Worm (Caenorhabditis elegans): ENCODE results near the gene srv-6.

Gene srv-6

ce11 chrX:4215500-4216107 is 41.3 kb upstream of the srv-6 start (continued):
- TF ChIP-seq akir-1 (GFP tag; optimal IDR thresholded peaks at IDR 0.05) (no peak), lin-40 (tag; optimal IDR thresholded peaks at IDR 0.05) (peak; percentile 29), Y53F4B.3 (GFP tag; IDR thresholded peaks at IDR 0.05) (no peak), ekl-4 (GFP tag; IDR thresholded peaks at IDR 0.05) (no peak), C17E4.6 (GFP tag; IDR thresholded peaks at IDR 0.05) (no peak), pha-4 (tag; optimal IDR thresholded peaks at IDR 0.05) (no peak), lin-54 (GFP tag; optimal IDR thresholded peaks at IDR 0.05) (no peak), sea-2 (GFP tag; IDR thresholded peaks at IDR 0.05) (no peak), ets-4 (GFP tag; optimal IDR thresholded peaks at IDR 0.05) (no peak), ceh-40 (GFP tag; IDR thresholded peaks at IDR 0.05) (no peak), gei-17 (GFP tag; optimal IDR thresholded peaks at IDR 0.05) (no peak), nhr-80 (tag; optimal IDR thresholded peaks at IDR 0.05) (peak; percentile 84), snpc-1.3 (tag; optimal IDR thresholded peaks at IDR 0.05; ENCODE audit: insufficient read depth) (no peak), mxl-1 (tag; optimal IDR thresholded peaks at IDR 0.05) (no peak), unc-62 (GFP tag; optimal IDR thresholded peaks at IDR 0.05) (no peak), B0336.3 (GFP tag; IDR thresholded peaks at IDR 0.05) (peak; percentile 36; the same call in 1 of the 2 replicates), egrh-3 (GFP tag; IDR thresholded peaks at IDR 0.05) (no peak), ceh-100 (GFP tag; IDR thresholded peaks at IDR 0.05) (no peak), ceh-79 (tag; optimal IDR thresholded peaks at IDR 0.05) (no peak)

ce11 chrX:4216894-4217293 is 40.0 kb upstream of the srv-6 start, which contains the start of the genes F20B6.10 and hpk-1:
TSS of gene F20B6.10 (minus strand) at chrX:4217196.
TSS of gene hpk-1 (minus strand) at chrX:4217290.
- TF ChIP-seq hsf-1 (GFP tag; IDR thresholded peaks at IDR 0.05) (no peak), ztf-22 (GFP tag; optimal IDR thresholded peaks at IDR 0.05) (no peak), lir-1 (GFP tag; conservative IDR thresholded peaks at IDR 0.05) (no peak), ceh-100 (GFP tag; IDR thresholded peaks at IDR 0.05) (no peak), B0336.3 (GFP tag; IDR thresholded peaks at IDR 0.05) (0 out of 2 replicates have a peak, but pooled peaks have one; percentile 16), lin-40 (tag; optimal IDR thresholded peaks at IDR 0.05) (no peak), dpl-1 (GFP tag; optimal IDR thresholded peaks at IDR 0.05) (no peak), F57A8.1 (GFP tag; optimal IDR thresholded peaks at IDR 0.05) (no peak), Y56A3A.18 (GFP tag; IDR thresholded peaks at IDR 0.05) (no peak), C17E4.6 (GFP tag; IDR thresholded peaks at IDR 0.05) (no peak), Y53F4B.3 (GFP tag; IDR thresholded peaks at IDR 0.05) (no peak), snpc-3.4 (tag; optimal IDR thresholded peaks at IDR 0.05) (no peak), ztf-3 (GFP tag; optimal IDR thresholded peaks at IDR 0.05) (no peak), ceh-91 (GFP tag; IDR thresholded peaks at IDR 0.05) (no peak), ztf-25 (GFP tag; IDR thresholded peaks at IDR 0.05) (no peak), athp-1 (tag; optimal IDR thresholded peaks at IDR 0.05) (no peak), zfh-2 (GFP tag; conservative IDR thresholded peaks at IDR 0.05) (peak; percentile 79), attf-3 (GFP tag; conservative IDR thresholded peaks at IDR 0.05) (no peak), ztf-26 (tag; optimal IDR thresholded peaks at IDR 0.05) (no peak), F55B11.4 (tag; optimal IDR thresholded peaks at IDR 0.05; ENCODE audit: borderline replicate concordance, insufficient read depth) (no peak), egl-18 (GFP tag; IDR thresholded peaks at IDR 0.05) (no peak), nfya-2 (GFP tag; IDR thresholded peaks at IDR 0.05) (0 out of 2 replicates have a peak, but pooled peaks have one; percentile 23), sdz-38 (tag; optimal IDR thresholded peaks at IDR 0.05) (no peak), F10E7.11 (tag; optimal IDR thresholded peaks at IDR 0.05) (no peak), Y67H2A.10 (GFP tag; conservative IDR thresholded peaks at IDR 0.05) (no peak), mel-28 (tag; optimal IDR thresholded peaks at IDR 0.05; ENCODE audit: borderline replicate concordance) (no peak), xnd-1 (tag; optimal IDR thresholded peaks at IDR 0.05) (no peak), dox-1 (GFP tag; IDR thresholded peaks at IDR 0.05) (0 out of 2 replicates have a peak, but pooled peaks have one; percentile 18)
